Worm (Caenorhabditis elegans) whole organism, L4/young adult: ENCODE data around the gene Y75B8A.10.

ENCODE experiments used
- W03F9.2 ChIP-seq: fragments of 150-350 bp; optimal IDR thresholded peaks from 2 replicates; lab custom pipeline; 2014; ENCODE audit warnings: missing biosample characterization, missing genetic modification characterization
- dao-5 ChIP-seq: sonication (generic microtip); optimal IDR thresholded peaks from 2 replicates; lab custom pipeline; 2016; ENCODE audit warnings: missing genotype, missing genetic modification characterization, moderate library complexity, missing compliant biosample characterization
- him-1 ChIP-seq: sonication (generic microtip); optimal IDR thresholded peaks from 2 replicates; lab custom pipeline; 2016; ENCODE audit warnings: missing genotype, missing genetic modification reagents, missing genetic modification characterization, missing compliant biosample characterization

DNA sequence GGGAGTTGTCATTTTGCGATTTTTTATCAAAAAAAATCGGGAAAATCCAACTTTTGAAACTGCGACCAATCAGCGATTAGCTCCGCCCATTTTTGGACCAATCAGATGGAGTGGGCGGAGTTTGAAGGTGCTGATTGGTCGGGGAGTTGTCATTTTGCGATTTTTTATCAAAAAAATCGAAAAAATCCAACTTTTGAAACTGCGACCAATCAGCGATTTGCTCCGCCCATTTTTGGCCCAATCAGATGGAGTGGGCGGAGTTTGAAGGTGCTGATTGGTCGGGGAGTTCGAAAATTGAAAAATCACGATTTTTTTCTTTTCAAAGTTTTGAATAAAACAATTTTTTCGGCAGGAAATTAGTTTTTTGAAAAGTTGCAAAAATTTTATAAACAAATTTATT is 25.2 kb downstream of the Y75B8A.10 start:
- TF ChIP-seq him-1 (no peak), W03F9.2 (tag; lab: Kevin White, UChicago) (no peak), dao-5 (no peak)
